Worm (Caenorhabditis elegans) whole organism, L4 larva: ENCODE data around the gene srsx-25.
A peak's percentile ranks its signal among the peaks of the same experiment; 100 is the strongest.

Experiments
- D1046.2 ChIP-seq: fragments of 200-800 bp; sonication (Bioruptor generic); IDR thresholded peaks from 2 replicates; pipeline ENCODE4 v1.3.6; 2022; ENCODE audit warnings: missing genetic modification characterization, missing compliant biosample characterization
- F37D6.2 ChIP-seq: sonication (generic microtip); optimal IDR thresholded peaks from 2 replicates; lab custom pipeline; 2016; ENCODE audit warnings: mild to moderate bottlenecking, missing genetic modification characterization, missing compliant biosample characterization
- T20F7.1 ChIP-seq: fragments of 200-800 bp; sonication (Bioruptor generic); optimal IDR thresholded peaks from 2 replicates; lab custom pipeline; 2018; ENCODE audit warnings: mild to moderate bottlenecking, missing genetic modification characterization, missing compliant biosample characterization
- T26A8.4 ChIP-seq: fragments of 200-800 bp; sonication (Bioruptor generic); IDR thresholded peaks from 2 replicates; pipeline ENCODE4 v1.3.6; 2022; ENCODE audit warnings: missing genetic modification characterization, missing compliant biosample characterization
- Y105C5A.15 ChIP-seq: fragments of 200-800 bp; sonication (Bioruptor generic); IDR thresholded peaks from 2 replicates; pipeline ENCODE4 v1.3.6; 2022; ENCODE audit warnings: missing genetic modification characterization, missing compliant biosample characterization
- Y48G9A.11 ChIP-seq: fragments of 200-800 bp; sonication (Bioruptor generic); IDR thresholded peaks from 2 replicates; pipeline ENCODE4 v1.3.6; 2022; ENCODE audit warnings: missing genetic modification reagents, missing genetic modification characterization, missing compliant biosample characterization
- Y5F2A.4 ChIP-seq: fragments of 200-800 bp; sonication (Bioruptor generic); optimal IDR thresholded peaks from 2 replicates; lab custom pipeline; 2018; ENCODE audit warnings: mild to moderate bottlenecking, missing genetic modification characterization, missing compliant biosample characterization
- Y75B8A.6 ChIP-seq: fragments of 200-800 bp; sonication (Bioruptor generic); IDR thresholded peaks from 2 replicates; pipeline ENCODE4 v1.3.6; 2022; ENCODE audit warnings: missing genetic modification reagents, missing genetic modification characterization, missing compliant biosample characterization
- ZK337.2 ChIP-seq: fragments of 200-800 bp; sonication (Bioruptor generic); IDR thresholded peaks from 2 replicates; pipeline ENCODE4 v1.3.6; 2022; ENCODE audit warnings: missing genetic modification reagents, missing genetic modification characterization, missing compliant biosample characterization
- ZK546.5 ChIP-seq, 2 experiments: sonication (generic microtip); optimal IDR thresholded peaks; 2 replicates each; lab custom pipeline; 2017; ENCODE audit warnings: missing biosample characterization in 2 of 2, missing genetic modification characterization in 2 of 2
- attf-4 ChIP-seq: sonication (generic microtip); optimal IDR thresholded peaks from 3 replicates; lab custom pipeline; 2017; ENCODE audit warnings: missing biosample characterization, missing genetic modification characterization
- ceh-28 ChIP-seq: fragments of 150-350 bp; optimal IDR thresholded peaks from 2 replicates; lab custom pipeline; 2014; ENCODE audit warnings: missing biosample characterization, missing genetic modification reagents, missing genetic modification characterization
- ceh-44 ChIP-seq: fragments of 200-800 bp; sonication (Bioruptor generic); IDR thresholded peaks from 2 replicates; pipeline ENCODE4 v1.3.6; 2022; ENCODE audit warnings: missing genetic modification reagents, missing genetic modification characterization, missing compliant biosample characterization
- cey-2 ChIP-seq: sonication (generic microtip); optimal IDR thresholded peaks from 3 replicates; lab custom pipeline; 2017; ENCODE audit warnings: missing genetic modification characterization, mild to moderate bottlenecking, missing compliant biosample characterization, antibody characterized with exemption, borderline replicate concordance; ENCODE audit not compliant: insufficient read depth
- ctbp-1 ChIP-seq: fragments of 200-800 bp; sonication (Bioruptor generic); IDR thresholded peaks from 2 replicates; pipeline ENCODE4 v1.3.6; 2022; ENCODE audit warnings: missing genetic modification reagents, missing genetic modification characterization, missing compliant biosample characterization
- daf-16 ChIP-seq, 3 experiments: sonication (generic microtip); optimal IDR thresholded peaks; 2 replicates each; lab custom pipeline; 2016 to 2017; ENCODE audit warnings: missing genetic modification characterization in 3 of 3, missing genetic modification reagents in 3 of 3, mild to moderate bottlenecking in 2 of 3, missing compliant biosample characterization in 2 of 3, missing biosample characterization in 1 of 3, moderate library complexity in 1 of 3
- daf-19 ChIP-seq: fragments of 200-800 bp; sonication (Bioruptor generic); conservative IDR thresholded peaks from 2 replicates; pipeline ENCODE4 v1.3.6; 2022; ENCODE audit warnings: missing genetic modification characterization, missing compliant biosample characterization
- daf-8 ChIP-seq: fragments of 200-800 bp; sonication (Bioruptor generic); IDR thresholded peaks from 2 replicates; pipeline ENCODE4 v1.3.6; 2022; ENCODE audit warnings: missing genetic modification characterization, missing compliant biosample characterization
- dpl-1 ChIP-seq: fragments of 150-350 bp; optimal IDR thresholded peaks from 2 replicates; lab custom pipeline; 2014; ENCODE audit warnings: missing biosample characterization, missing genetic modification reagents, missing genetic modification characterization
- duxl-1 ChIP-seq: sonication (generic microtip); optimal IDR thresholded peaks from 2 replicates; lab custom pipeline; 2016; ENCODE audit warnings: mild to moderate bottlenecking, missing genetic modification characterization, moderate library complexity, missing compliant biosample characterization; ENCODE audit not compliant: poor library complexity
- egl-43 ChIP-seq: fragments of 200-800 bp; sonication (Bioruptor generic); IDR thresholded peaks from 2 replicates; pipeline ENCODE4 v1.3.6; 2022; ENCODE audit warnings: missing genetic modification reagents, missing genetic modification characterization, missing compliant biosample characterization
- fkh-10 ChIP-seq: fragments of 150-350 bp; optimal IDR thresholded peaks from 2 replicates; lab custom pipeline; 2014; ENCODE audit warnings: missing biosample characterization, missing genetic modification reagents, missing genetic modification characterization
- hif-1 ChIP-seq, 2 experiments: sonication (generic microtip); optimal IDR thresholded peaks; 2 replicates each; lab custom pipeline; 2016 to 2017; ENCODE audit warnings: missing compliant biosample characterization in 2 of 2, missing genetic modification characterization in 2 of 2, missing genetic modification reagents in 2 of 2, missing genotype in 2 of 2, mild to moderate bottlenecking in 1 of 2
- hlh-11 ChIP-seq: fragments of 200-800 bp; sonication (Bioruptor generic); optimal IDR thresholded peaks from 2 replicates; lab custom pipeline; 2018; ENCODE audit warnings: mild to moderate bottlenecking, missing genetic modification characterization, missing compliant biosample characterization
- hmg-1.1 ChIP-seq: fragments of 200-800 bp; sonication (Bioruptor generic); IDR thresholded peaks from 2 replicates; pipeline ENCODE4 v1.3.6; 2022; ENCODE audit warnings: missing genetic modification reagents, missing genetic modification characterization, missing compliant biosample characterization
- lin-15B ChIP-seq: fragments of 150-350 bp; sonication (generic microtip); optimal IDR thresholded peaks from 3 replicates; lab custom pipeline; 2014; ENCODE audit warnings: missing biosample characterization, missing genetic modification characterization
- lin-29 ChIP-seq: fragments of 200-800 bp; sonication (Bioruptor generic); IDR thresholded peaks from 2 replicates; pipeline ENCODE4 v1.3.6; 2022; ENCODE audit warnings: missing genetic modification reagents, missing genetic modification characterization, missing compliant biosample characterization
- lsy-2 ChIP-seq, 2 experiments: fragments of 150-350 bp in 1 of 2; sonication (generic microtip) in 1 of 2; optimal IDR thresholded peaks; 2 replicates each; lab custom pipeline; 2014 to 2017; ENCODE audit warnings: missing biosample characterization in 2 of 2, missing genetic modification characterization in 2 of 2
- madf-5 ChIP-seq, 2 experiments: fragments of 200-800 bp; sonication (Bioruptor generic); IDR thresholded peaks; 2 replicates each; pipeline ENCODE4 v1.3.6; 2022; ENCODE audit warnings: missing compliant biosample characterization in 2 of 2, missing genetic modification characterization in 2 of 2
- madf-9 ChIP-seq: fragments of 200-800 bp; sonication (Bioruptor generic); conservative IDR thresholded peaks from 2 replicates; pipeline ENCODE4 v1.3.6; 2022; ENCODE audit warnings: missing genetic modification reagents, missing genetic modification characterization, missing compliant biosample characterization
- mes-2 ChIP-seq: sonication (generic microtip); optimal IDR thresholded peaks from 2 replicates; lab custom pipeline; 2016; ENCODE audit warnings: missing genotype, mild to moderate bottlenecking, missing genetic modification characterization, missing compliant biosample characterization; ENCODE audit not compliant: poor library complexity, severe bottlenecking
- mxl-2 ChIP-seq: fragments of 200-800 bp; sonication (Bioruptor generic); conservative IDR thresholded peaks from 2 replicates; pipeline ENCODE4 v1.3.6; 2022; ENCODE audit warnings: missing genetic modification reagents, missing genetic modification characterization, missing compliant biosample characterization
- nhr-102 ChIP-seq: sonication (generic microtip); optimal IDR thresholded peaks from 2 replicates; lab custom pipeline; 2016; ENCODE audit warnings: mild to moderate bottlenecking, missing genetic modification characterization, moderate library complexity, missing compliant biosample characterization
- nhr-11 ChIP-seq: fragments of 150-350 bp; optimal IDR thresholded peaks from 2 replicates; lab custom pipeline; 2014; ENCODE audit warnings: missing biosample characterization, missing genetic modification characterization
- nhr-111 ChIP-seq: fragments of 200-800 bp; sonication (Bioruptor generic); optimal IDR thresholded peaks from 2 replicates; lab custom pipeline; 2018; ENCODE audit warnings: mild to moderate bottlenecking, missing genetic modification characterization, missing compliant biosample characterization
- nhr-237 ChIP-seq: sonication (generic microtip); optimal IDR thresholded peaks from 2 replicates; lab custom pipeline; 2017; ENCODE audit warnings: missing biosample characterization, missing genetic modification characterization
- nhr-25 ChIP-seq: sonication (generic microtip); optimal IDR thresholded peaks from 2 replicates; lab custom pipeline; 2017; ENCODE audit warnings: missing genetic modification characterization, mild to moderate bottlenecking, missing compliant biosample characterization, antibody characterized with exemption, moderate library complexity, borderline replicate concordance; ENCODE audit not compliant: insufficient read depth
- nhr-42 ChIP-seq: fragments of 200-800 bp; sonication (Bioruptor generic); IDR thresholded peaks from 2 replicates; pipeline ENCODE4 v1.3.6; 2022; ENCODE audit warnings: missing genetic modification characterization, missing compliant biosample characterization
- nhr-6 ChIP-seq: fragments of 150-350 bp; optimal IDR thresholded peaks from 2 replicates; lab custom pipeline; 2014; ENCODE audit warnings: missing biosample characterization, missing genetic modification characterization
- nhr-76 ChIP-seq: fragments of 150-350 bp; optimal IDR thresholded peaks from 2 replicates; lab custom pipeline; 2014; ENCODE audit warnings: missing biosample characterization, missing genetic modification characterization
- pqm-1 ChIP-seq: sonication (generic microtip); optimal IDR thresholded peaks from 2 replicates; lab custom pipeline; 2017; ENCODE audit warnings: missing biosample characterization, missing genetic modification characterization
- saeg-2 ChIP-seq: fragments of 200-800 bp; sonication (Bioruptor generic); IDR thresholded peaks from 2 replicates; pipeline ENCODE4 v1.3.6; 2022; ENCODE audit warnings: missing genetic modification reagents, missing genetic modification characterization, missing compliant biosample characterization
- spr-1 ChIP-seq: sonication (generic microtip); optimal IDR thresholded peaks from 2 replicates; lab custom pipeline; 2016; ENCODE audit warnings: mild to moderate bottlenecking, missing genetic modification characterization, missing compliant biosample characterization
- tra-1 ChIP-seq: fragments of 200-800 bp; sonication (Bioruptor generic); IDR thresholded peaks from 2 replicates; pipeline ENCODE4 v1.3.6; 2022; ENCODE audit warnings: missing genetic modification reagents, missing genetic modification characterization, missing compliant biosample characterization
- unc-130 ChIP-seq: sonication (generic microtip); optimal IDR thresholded peaks from 2 replicates; lab custom pipeline; 2016; ENCODE audit warnings: missing genetic modification reagents, missing genetic modification characterization, missing compliant biosample characterization
- unc-39 ChIP-seq: sonication (generic microtip); optimal IDR thresholded peaks from 2 replicates; lab custom pipeline; 2017; ENCODE audit warnings: missing biosample characterization, missing genetic modification characterization
- zag-1 ChIP-seq: fragments of 150-350 bp; optimal IDR thresholded peaks from 2 replicates; lab custom pipeline; 2014; ENCODE audit warnings: missing biosample characterization, missing genetic modification characterization
- zfp-2 ChIP-seq: sonication (generic microtip); optimal IDR thresholded peaks from 2 replicates; lab custom pipeline; 2016; ENCODE audit warnings: mild to moderate bottlenecking, missing genetic modification characterization, missing compliant biosample characterization
- zfp-3 ChIP-seq: fragments of 200-800 bp; sonication (Bioruptor generic); conservative IDR thresholded peaks from 2 replicates; pipeline ENCODE4 v1.3.6; 2022; ENCODE audit warnings: missing genetic modification reagents, missing genetic modification characterization, missing compliant biosample characterization
- zip-11 ChIP-seq: fragments of 200-800 bp; sonication (Bioruptor generic); IDR thresholded peaks from 2 replicates; pipeline ENCODE4 v1.3.6; 2022; ENCODE audit warnings: missing genetic modification characterization, missing compliant biosample characterization
- ztf-11 ChIP-seq: fragments of 150-350 bp; optimal IDR thresholded peaks from 2 replicates; lab custom pipeline; 2014; ENCODE audit warnings: missing biosample characterization, missing genetic modification characterization

Gene srsx-25

DNA sequence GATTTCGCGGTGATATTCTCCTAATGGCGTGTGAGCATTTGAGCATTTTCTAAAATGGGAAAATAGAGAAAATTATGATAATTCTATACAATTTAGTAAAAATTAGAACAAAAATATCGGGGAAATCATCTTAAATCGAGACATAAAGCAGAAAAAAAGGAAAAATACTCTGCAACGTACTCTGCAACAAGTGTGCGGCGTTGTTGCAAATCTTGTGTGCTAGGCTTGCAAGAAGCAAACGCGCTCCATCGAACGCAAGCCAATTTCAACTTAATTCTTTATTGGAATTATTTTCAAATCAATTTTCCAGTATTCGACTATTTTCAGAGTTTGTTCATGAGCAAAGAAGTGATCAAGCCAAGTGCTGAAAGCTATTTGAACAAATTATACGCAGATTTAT lies 21.1 kb downstream of the srsx-25 start, which contains the start of the genes Y62E10A.20, Y62E10A.23 and mdt-9 (continued):
- TF ChIP-seq tra-1 (GFP tag; lab: Robert Waterston, UW) (no peak), zfp-2 (tag; lab: Kevin White, UChicago) (no peak), ceh-28 (tag; lab: Kevin White, UChicago) (no peak), spr-1 (tag; lab: Kevin White, UChicago) (peak; percentile 0), F37D6.2 (tag; lab: Kevin White, UChicago) (peak; percentile 41), nhr-6 (tag; lab: Kevin White, UChicago) (peak; percentile 92), pqm-1 (tag; lab: Kevin White, UChicago) (no peak), unc-130 (peak; percentile 78), ZK546.5 (tag; optimal IDR thresholded peaks at IDR 0.05; lab: Kevin White, UChicago) (no peak), egl-43 (GFP tag; lab: Robert Waterston, UW) (no peak), nhr-42 (GFP tag; lab: Robert Waterston, UW) (no peak), nhr-111 (GFP tag; lab: Kevin White, UChicago) (no peak), Y105C5A.15 (GFP tag; lab: Robert Waterston, UW) (no peak), lsy-2 (tag; optimal IDR thresholded peaks at IDR 0.05; lab: Kevin White, UChicago) (peak in 1 of 2 experiments; percentile 89), daf-19 (GFP tag; lab: Robert Waterston, UW) (no peak), duxl-1 (tag; lab: Kevin White, UChicago) (no peak), ZK337.2 (GFP tag; lab: Robert Waterston, UW) (no peak), madf-5 (GFP tag; IDR thresholded peaks at IDR 0.05; lab: Robert Waterston, UW) (no peak), Y48G9A.11 (GFP tag; lab: Robert Waterston, UW) (no peak), hlh-11 (tag; lab: Kevin White, UChicago) (no peak), ceh-44 (GFP tag; lab: Robert Waterston, UW) (no peak), nhr-76 (tag; lab: Kevin White, UChicago) (no peak), fkh-10 (GFP tag; lab: Kevin White, UChicago) (no peak), zip-11 (no peak), cey-2 (tag; lab: Kevin White, UChicago) (no peak), lin-29 (no peak), daf-8 (GFP tag; lab: Robert Waterston, UW) (no peak), Y5F2A.4 (GFP tag; lab: Kevin White, UChicago) (no peak), hif-1 (tag; optimal IDR thresholded peaks at IDR 0.05; lab: Kevin White, UChicago) (peak in 1 of 2 experiments; percentile 76), mxl-2 (GFP tag; lab: Robert Waterston, UW) (no peak), nhr-25 (tag; lab: Kevin White, UChicago) (no peak), mes-2 (tag; lab: Kevin White, UChicago) (peak; percentile 94), unc-39 (tag; lab: Kevin White, UChicago) (no peak), attf-4 (tag; lab: Kevin White, UChicago) (no peak), nhr-102 (peak; percentile 19), zag-1 (tag; lab: Kevin White, UChicago) (no peak), saeg-2 (GFP tag; lab: Robert Waterston, UW) (no peak), T26A8.4 (GFP tag; lab: Robert Waterston, UW) (0 out of 2 replicates have a peak, but pooled peaks have one; percentile 46), T20F7.1 (GFP tag; lab: Kevin White, UChicago) (no peak), dpl-1 (GFP tag; lab: Kevin White, UChicago) (peak; percentile 74), madf-9 (GFP tag; lab: Robert Waterston, UW) (no peak), D1046.2 (no peak), ztf-11 (tag; lab: Kevin White, UChicago) (no peak), zfp-3 (GFP tag; lab: Robert Waterston, UW) (no peak), daf-16 (GFP tag; optimal IDR thresholded peaks at IDR 0.05; lab: Kevin White, UChicago) (no peak), daf-16 (tag; optimal IDR thresholded peaks at IDR 0.05; lab: Kevin White, UChicago) (peak; percentile 31), hmg-1.1 (peak; percentile 59), lin-15B (tag; lab: Kevin White, UChicago) (peak; percentile 7), nhr-237 (no peak), ctbp-1 (GFP tag; lab: Robert Waterston, UW) (peak; percentile 14; the same call in 1 of the 2 replicates), nhr-11 (no peak), Y75B8A.6 (GFP tag; lab: Robert Waterston, UW) (no peak)
